Worm (Caenorhabditis elegans): ENCODE results near the gene C27D6.11.

DNA sequence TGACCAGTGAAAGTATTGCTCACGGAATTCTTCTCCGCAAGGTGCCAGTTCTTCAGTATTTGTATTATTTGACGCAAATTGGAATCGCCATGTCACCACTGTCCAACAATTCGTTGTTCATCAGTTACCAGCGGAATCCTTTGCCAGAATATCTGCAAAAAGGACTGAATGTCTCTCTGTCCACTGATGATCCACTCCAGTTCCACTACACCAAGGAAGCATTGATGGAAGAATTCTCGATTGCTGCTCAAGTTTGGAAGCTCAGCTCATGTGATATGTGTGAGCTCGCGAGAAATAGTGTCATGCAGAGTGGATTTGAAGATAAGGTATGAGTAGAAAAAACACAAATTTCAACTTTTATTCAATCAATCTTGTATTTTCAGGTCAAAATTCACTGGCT lies 48.1 kb upstream of the C27D6.11 start:
- TF ChIP-seq pha-4 (tag; optimal IDR thresholded peaks at IDR 0.05), result no peak
- TF ChIP-seq snpc-4 (tag; optimal IDR thresholded peaks at IDR 0.05), result no peak
- TF ChIP-seq blmp-1 (tag; optimal IDR thresholded peaks at IDR 0.05), result no peak

Data from whole organism, mixed stage, embryonic.